Fruit fly (Drosophila melanogaster) whole organism, wandering third instar larva: ENCODE results near the gene Dad1.

ENCODE experiments used
- Abd-B ChIP-seq: fragments of >200 bp; optimal IDR thresholded peaks from 2 replicates; lab custom pipeline; 2017; ENCODE audit warnings: missing biosample characterization, missing genetic modification characterization
- CG32264 ChIP-seq: fragments of 200-800 bp; sonication (Bioruptor generic); optimal IDR thresholded peaks from 2 replicates; lab custom pipeline; 2016; ENCODE audit warnings: missing biosample characterization, missing genetic modification characterization
- CG9705 ChIP-seq: fragments of 200-800 bp; sonication (Bioruptor generic); optimal IDR thresholded peaks from 2 replicates; lab custom pipeline; 2018; ENCODE audit warnings: missing biosample characterization, mild to moderate bottlenecking, missing genetic modification characterization
- CrebA ChIP-seq: fragments of 200-800 bp; sonication (Bioruptor generic); optimal IDR thresholded peaks from 2 replicates; lab custom pipeline; 2016; ENCODE audit warnings: missing biosample characterization, mild to moderate bottlenecking, missing genetic modification characterization, borderline replicate concordance
- Dfd ChIP-seq: fragments of >200 bp; optimal IDR thresholded peaks from 2 replicates; lab custom pipeline; 2017; ENCODE audit warnings: missing biosample characterization, missing genetic modification characterization
- Dif ChIP-seq: fragments of 200-275, 200-300 bp; sonication (Bioruptor generic); optimal IDR thresholded peaks from 2 replicates; lab custom pipeline; 2018; ENCODE audit warnings: missing biosample characterization, missing genetic modification characterization; ENCODE audit not compliant: partially characterized antibody
- GATAd ChIP-seq: sonication (Bioruptor generic); optimal IDR thresholded peaks from 2 replicates; lab custom pipeline; 2016; ENCODE audit warnings: missing biosample characterization, missing genetic modification characterization
- HLH106 ChIP-seq: fragments of 200-800 bp; optimal IDR thresholded peaks from 3 replicates; lab custom pipeline; 2019; ENCODE audit warnings: missing biosample characterization, mild to moderate bottlenecking, missing genetic modification characterization, moderate library complexity
- Hnf4 ChIP-seq: fragments of 200-800 bp; sonication (Bioruptor generic); optimal IDR thresholded peaks from 2 replicates; lab custom pipeline; 2016; ENCODE audit warnings: missing biosample characterization, mild to moderate bottlenecking, missing genetic modification characterization
- Hr78 ChIP-seq: fragments of >200 bp; optimal IDR thresholded peaks from 2 replicates; lab custom pipeline; 2017; ENCODE audit warnings: missing biosample characterization, missing genetic modification characterization
- Hr83 ChIP-seq: fragments of 200-300 bp; sonication (Bioruptor generic); optimal IDR thresholded peaks from 2 replicates; lab custom pipeline; 2016; ENCODE audit warnings: missing biosample characterization, mild to moderate bottlenecking, missing genetic modification characterization, moderate library complexity; ENCODE audit not compliant: poor library complexity, severe bottlenecking
- Jra ChIP-seq: sonication (Bioruptor generic); optimal IDR thresholded peaks from 2 replicates; lab custom pipeline; 2016; ENCODE audit warnings: missing biosample characterization, missing genetic modification characterization
- Mio ChIP-seq: sonication (Bioruptor generic); optimal IDR thresholded peaks from 2 replicates; lab custom pipeline; 2016; ENCODE audit warnings: missing biosample characterization, missing genetic modification characterization
- Myc ChIP-seq: fragments of >200 bp; optimal IDR thresholded peaks from 2 replicates; lab custom pipeline; 2017
- N ChIP-seq: fragments of >200 bp; optimal IDR thresholded peaks from 2 replicates; lab custom pipeline; 2018; ENCODE audit warnings: missing biosample characterization, missing external identifiers, missing genetic modification characterization
- OdsH ChIP-seq: fragments of 200-800 bp; sonication (Bioruptor generic); optimal IDR thresholded peaks from 2 replicates; lab custom pipeline; 2016; ENCODE audit warnings: missing biosample characterization, mild to moderate bottlenecking, missing genetic modification characterization
- Rel ChIP-seq, 2 experiments: fragments of 200-800 bp; sonication (Bioruptor generic) in 1 of 2; optimal IDR thresholded peaks; 2 replicates in 1 of 2; 3 replicates in 1 of 2; lab custom pipeline; 2016 to 2019; ENCODE audit warnings: mild to moderate bottlenecking in 2 of 2, missing biosample characterization in 2 of 2, missing genetic modification characterization in 2 of 2, moderate library complexity in 1 of 2
- Sp1 ChIP-seq: fragments of 200-800 bp; sonication (Bioruptor generic); optimal IDR thresholded peaks from 3 replicates; lab custom pipeline; 2019; ENCODE audit warnings: missing biosample characterization, mild to moderate bottlenecking, missing genetic modification characterization, moderate library complexity
- Vsx2 ChIP-seq: fragments of 200-300, 225-300 bp; sonication (Bioruptor generic); optimal IDR thresholded peaks from 2 replicates; lab custom pipeline; 2018; ENCODE audit warnings: missing biosample characterization, missing genetic modification characterization; ENCODE audit not compliant: partially characterized antibody
- br ChIP-seq: fragments of 200-800 bp; sonication (Bioruptor generic); optimal IDR thresholded peaks from 2 replicates; lab custom pipeline; 2016; ENCODE audit warnings: missing biosample characterization, missing genetic modification characterization
- brk ChIP-seq: fragments of 200-800 bp; sonication (Bioruptor generic); optimal IDR thresholded peaks from 2 replicates; lab custom pipeline; 2016; ENCODE audit warnings: missing biosample characterization, mild to moderate bottlenecking, missing genetic modification characterization
- dl ChIP-seq, 2 experiments: fragments of 175-275, 200-275 bp in 1 of 2; fragments of 200-275 bp in 1 of 2; sonication (Bioruptor generic); optimal IDR thresholded peaks; lab custom pipeline; 2018; ENCODE audit warnings: mild to moderate bottlenecking in 2 of 2, missing biosample characterization in 2 of 2, missing genetic modification characterization in 2 of 2, moderate library complexity in 2 of 2; ENCODE audit not compliant: partially characterized antibody in 2 of 2, insufficient read depth in 1 of 2
- dmrt93B ChIP-seq: fragments of 200-800 bp; sonication (Bioruptor generic); optimal IDR thresholded peaks from 2 replicates; lab custom pipeline; 2018; ENCODE audit warnings: missing biosample characterization, mild to moderate bottlenecking, missing genetic modification characterization
- dsf ChIP-seq: sonication (Bioruptor generic); optimal IDR thresholded peaks from 2 replicates; lab custom pipeline; 2016; ENCODE audit warnings: missing biosample characterization, missing genetic modification characterization, borderline replicate concordance
- ey ChIP-seq: fragments of 200-800 bp; sonication (Bioruptor generic); optimal IDR thresholded peaks from 2 replicates; lab custom pipeline; 2016; ENCODE audit warnings: missing biosample characterization, missing genetic modification characterization
- foxo ChIP-seq, 2 experiments: fragments of 200-800 bp; sonication (Bioruptor generic); optimal IDR thresholded peaks; 2 replicates in 1 of 2; 3 replicates in 1 of 2; lab custom pipeline; 2016 to 2017; ENCODE audit warnings: missing biosample characterization in 2 of 2, missing genetic modification characterization in 2 of 2
- fru ChIP-seq: fragments of 200-800 bp; sonication (Bioruptor generic); optimal IDR thresholded peaks from 3 replicates; lab custom pipeline; 2016; ENCODE audit warnings: missing biosample characterization, mild to moderate bottlenecking, missing genetic modification characterization
- h ChIP-seq: fragments of 200-800 bp; sonication (Bioruptor generic); optimal IDR thresholded peaks from 3 replicates; lab custom pipeline; 2016; ENCODE audit warnings: missing biosample characterization, mild to moderate bottlenecking, missing genetic modification characterization
- jim ChIP-seq: fragments of 175-275, 200-325 bp; sonication (Bioruptor generic); optimal IDR thresholded peaks from 2 replicates; lab custom pipeline; 2016; ENCODE audit warnings: missing biosample characterization, mild to moderate bottlenecking, missing genetic modification characterization
- lola ChIP-seq: fragments of >200 bp; optimal IDR thresholded peaks from 2 replicates; lab custom pipeline; 2017; ENCODE audit warnings: missing biosample characterization, missing genetic modification characterization
- pan ChIP-seq: fragments of >200 bp; optimal IDR thresholded peaks from 2 replicates; lab custom pipeline; 2017
- psq ChIP-seq: fragments of 200-800 bp; sonication (Bioruptor generic); optimal IDR thresholded peaks from 3 replicates; lab custom pipeline; 2017; ENCODE audit warnings: missing biosample characterization, mild to moderate bottlenecking, missing genetic modification characterization, moderate library complexity
- rgr ChIP-seq: fragments of 200-800 bp; sonication (Bioruptor generic); optimal IDR thresholded peaks from 3 replicates; lab custom pipeline; 2016; ENCODE audit warnings: missing biosample characterization, mild to moderate bottlenecking, missing genetic modification characterization
- sage ChIP-seq: fragments of 200-800 bp; sonication (Bioruptor generic); optimal IDR thresholded peaks from 2 replicates; lab custom pipeline; 2016; ENCODE audit warnings: missing biosample characterization, mild to moderate bottlenecking, missing genetic modification characterization
- sv ChIP-seq: fragments of 200-800 bp; sonication (Bioruptor generic); optimal IDR thresholded peaks from 3 replicates; lab custom pipeline; 2016; ENCODE audit warnings: missing biosample characterization, missing genetic modification characterization
- tai ChIP-seq: sonication (Bioruptor generic); optimal IDR thresholded peaks from 2 replicates; lab custom pipeline; 2016; ENCODE audit warnings: missing biosample characterization, missing genetic modification characterization
- usp ChIP-seq: fragments of >200 bp; optimal IDR thresholded peaks from 2 replicates; lab custom pipeline; 2017; ENCODE audit warnings: missing biosample characterization, missing genetic modification characterization
- woc ChIP-seq: sonication (Bioruptor generic); optimal IDR thresholded peaks from 2 replicates; lab custom pipeline; 2016; ENCODE audit warnings: missing biosample characterization, mild to moderate bottlenecking, missing genetic modification characterization

The Dad1 gene

dm6 chr2L:8365701-8366643 is 18.0 kb downstream of the Dad1 start, which contains the start of gene Pp2A-29B:
Gene Pp2A-29B, plus strand, starts transcription at chr2L:8366038.
- TF ChIP-seq Rel (GFP tag; optimal IDR thresholded peaks at IDR 0.05; lab: Kevin White, UChicago) (no peak), Rel (tag; optimal IDR thresholded peaks at IDR 0.05; lab: Kevin White, UChicago) (peak; percentile 31), dmrt93B (GFP tag; lab: Kevin White, UChicago) (no peak), woc (GFP tag; lab: Kevin White, UChicago) (peak; percentile 59), OdsH (GFP tag; lab: Kevin White, UChicago) (no peak), dl (GFP tag; optimal IDR thresholded peaks at IDR 0.05; lab: Kevin White, UChicago; ENCODE audit: insufficient read depth in 1 of 2, partially characterized antibody in 2 of 2) (no peak), pan (lab: Kevin White, UChicago) (no peak), Jra (peak; percentile 63), Dfd (GFP tag; lab: Kevin White, UChicago) (no peak), lola (no peak), jim (GFP tag; lab: Kevin White, UChicago) (no peak), Hr83 (GFP tag; lab: Kevin White, UChicago) (no peak), dsf (GFP tag; lab: Kevin White, UChicago) (peak; percentile 54), sage (GFP tag; lab: Kevin White, UChicago) (peak; percentile 23), HLH106 (tag; lab: Kevin White, UChicago) (peak; percentile 49), br (GFP tag; lab: Kevin White, UChicago) (no peak), Abd-B (GFP tag; lab: Kevin White, UChicago) (no peak), Sp1 (peak; percentile 33), Hnf4 (GFP tag; lab: Kevin White, UChicago) (peak; percentile 53), brk (GFP tag; lab: Kevin White, UChicago) (peak; percentile 81), Vsx2 (no peak), GATAd (GFP tag; lab: Kevin White, UChicago) (no peak), Myc (lab: Kevin White, UChicago) (no peak), Hr78 (GFP tag; lab: Kevin White, UChicago) (no peak), h (GFP tag; lab: Kevin White, UChicago) (peak; percentile 55), foxo (GFP tag; optimal IDR thresholded peaks at IDR 0.05; lab: Kevin White, UChicago) (peak in 1 of 2 experiments; percentile 23), sv (GFP tag; lab: Kevin White, UChicago) (no peak), CG32264 (GFP tag; lab: Kevin White, UChicago) (no peak), ey (peak; percentile 4), usp (GFP tag; lab: Kevin White, UChicago) (no peak), tai (GFP tag; lab: Kevin White, UChicago) (no peak), CrebA (GFP tag; lab: Kevin White, UChicago) (no peak), rgr (GFP tag; lab: Kevin White, UChicago) (peak; percentile 38), CG9705 (GFP tag; lab: Kevin White, UChicago) (peak; percentile 19), Mio (no peak), psq (GFP tag; lab: Kevin White, UChicago) (no peak), fru (GFP tag; lab: Kevin White, UChicago) (peak; percentile 23), N (peak; percentile 88), Dif (GFP tag; lab: Kevin White, UChicago) (no peak)
